Fruit fly (Drosophila melanogaster): ENCODE results near the gene Cyp4d2.

The Cyp4d2 gene

DNA sequence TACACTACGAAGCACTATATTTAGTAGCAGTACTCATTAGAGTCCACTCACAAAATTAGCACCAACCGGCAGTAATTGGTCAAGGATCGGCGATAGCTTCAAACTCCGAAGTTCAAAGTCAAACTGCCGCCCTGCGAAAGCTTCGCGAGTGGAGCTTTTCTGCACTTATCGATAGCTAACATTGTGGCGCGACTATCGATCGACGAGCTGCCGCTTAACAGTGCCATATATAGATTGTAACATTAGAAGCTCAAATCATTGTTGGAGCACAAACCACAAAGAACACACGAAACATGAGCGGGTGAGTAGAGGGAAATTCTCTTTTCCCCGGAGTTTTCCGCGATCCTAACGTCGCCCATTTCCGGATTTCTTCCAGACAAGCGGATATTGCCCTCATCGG is 30.7 kb upstream of the Cyp4d2 start, which contains the start of gene Pgd (continued):
- TF ChIP-seq unc-4 (GFP tag; IDR thresholded peaks at IDR 0.05; ENCODE audit: partially characterized antibody) (peak; percentile 79), CG10267 (tag; optimal IDR thresholded peaks at IDR 0.05) (no peak), E2f2 (GFP tag; IDR thresholded peaks at IDR 0.05) (peak; percentile 82), CG13296 (GFP tag; optimal IDR thresholded peaks at IDR 0.05) (peak; percentile 25), CG2129 (GFP tag; IDR thresholded peaks at IDR 0.05; ENCODE audit: partially characterized antibody) (no peak), ftz-f1 (GFP tag; optimal IDR thresholded peaks at IDR 0.05) (peak; percentile 63), CG14860 (GFP tag; IDR thresholded peaks at IDR 0.05; ENCODE audit: partially characterized antibody) (0 out of 3 replicates have a peak, but pooled peaks have one; percentile 12), sna (GFP tag; IDR thresholded peaks at IDR 0.05; ENCODE audit: partially characterized antibody) (peak; percentile 55), Nf-YC (tag; optimal IDR thresholded peaks at IDR 0.05) (peak; percentile 12), Nf-YA (GFP tag; IDR thresholded peaks at IDR 0.05) (no peak), CG7963 (GFP tag; IDR thresholded peaks at IDR 0.05; ENCODE audit: partially characterized antibody) (0 out of 3 replicates have a peak, but pooled peaks have one; percentile 32), pnt (GFP tag; optimal IDR thresholded peaks at IDR 0.05) (no peak), CG10462 (GFP tag; optimal IDR thresholded peaks at IDR 0.05) (no peak), HLH4C (GFP tag; IDR thresholded peaks at IDR 0.05; ENCODE audit: partially characterized antibody) (peak; percentile 51; the same call in 2 of the 3 replicates), Opbp (GFP tag; IDR thresholded peaks at IDR 0.05; ENCODE audit: partially characterized antibody) (peak; percentile 62), mirr (GFP tag; optimal IDR thresholded peaks at IDR 0.05) (peak; percentile 3), CG10209 (GFP tag; optimal IDR thresholded peaks at IDR 0.05) (no peak), Fer1 (GFP tag; optimal IDR thresholded peaks at IDR 0.05) (peak; percentile 37), CG6791 (GFP tag; IDR thresholded peaks at IDR 0.05; ENCODE audit: partially characterized antibody) (peak; percentile 60; the same call in 2 of the 3 replicates), Bgb (GFP tag; IDR thresholded peaks at IDR 0.05; ENCODE audit: partially characterized antibody) (peak; percentile 73), CG34224 (GFP tag; IDR thresholded peaks at IDR 0.05; ENCODE audit: partially characterized antibody) (peak; percentile 50; the same call in 2 of the 3 replicates), mam (GFP tag; optimal IDR thresholded peaks at IDR 0.05) (no peak), Ets65A (GFP tag) (peak; percentile 45), Optix (GFP tag; IDR thresholded peaks at IDR 0.05) (no peak), Deaf1 (tag; optimal IDR thresholded peaks at IDR 0.05) (no peak), Doc3 (GFP tag; IDR thresholded peaks at IDR 0.05; ENCODE audit: partially characterized antibody) (peak; percentile 58; the same call in 2 of the 3 replicates), CG6854 (GFP tag; optimal IDR thresholded peaks at IDR 0.05) (peak; percentile 14), CG3726 (GFP tag; IDR thresholded peaks at IDR 0.05) (no peak), gsb (GFP tag; IDR thresholded peaks at IDR 0.05) (no peak), pan (optimal IDR thresholded peaks at IDR 0.05) (no peak), pan (GFP tag; optimal IDR thresholded peaks at IDR 0.05 in 1 of 2, IDR thresholded peaks at IDR 0.05 in 1 of 2) (peak in 1 of 2 experiments; percentile 29), Med (GFP tag) (peak; percentile 49), CG34376 (GFP tag; optimal IDR thresholded peaks at IDR 0.05) (peak; percentile 39), knrl (GFP tag; IDR thresholded peaks at IDR 0.05; ENCODE audit: partially characterized antibody) (peak; percentile 39; the same call in 1 of the 3 replicates), Dp (GFP tag; optimal IDR thresholded peaks at IDR 0.05) (peak; percentile 75), Jarid2 (GFP tag; optimal IDR thresholded peaks at IDR 0.05) (peak; percentile 15), CG4360 (GFP tag; IDR thresholded peaks at IDR 0.05) (no peak), Dref (GFP tag; IDR thresholded peaks at IDR 0.05) (peak; percentile 68), HmgZ (tag; optimal IDR thresholded peaks at IDR 0.05) (no peak), Scr (GFP tag; IDR thresholded peaks at IDR 0.05; ENCODE audit: partially characterized antibody) (peak; percentile 44), CG15514 (GFP tag; optimal IDR thresholded peaks at IDR 0.05) (peak; percentile 39), Hr78 (GFP tag; optimal IDR thresholded peaks at IDR 0.05) (peak in 1 of 2 experiments; percentile 23), CG18619 (GFP tag; optimal IDR thresholded peaks at IDR 0.05) (no peak), hbn (GFP tag; IDR thresholded peaks at IDR 0.05; ENCODE audit: partially characterized antibody) (peak; percentile 64), CoRest (tag; optimal IDR thresholded peaks at IDR 0.05) (no peak), slou (GFP tag; optimal IDR thresholded peaks at IDR 0.05) (no peak), CG3838 (GFP tag; optimal IDR thresholded peaks at IDR 0.05) (no peak), ems (GFP tag; optimal IDR thresholded peaks at IDR 0.05) (no peak)

All from whole organism, embryonic.